Worm (Caenorhabditis elegans) whole organism, L1 larva: ENCODE measurements around the gene Y1B5A.1.

Experiments
- alr-1 ChIP-seq: fragments of 200-800 bp; sonication (Bioruptor generic); optimal IDR thresholded peaks from 2 replicates; lab custom pipeline; 2018; ENCODE audit warnings: borderline replicate concordance, mild to moderate bottlenecking, missing genetic modification characterization, missing compliant biosample characterization
- ama-1 ChIP-seq: fragments of 150-350 bp; optimal IDR thresholded peaks from 2 replicates; lab custom pipeline; 2014
- ets-5 ChIP-seq: fragments of 200-800 bp; sonication (Bioruptor generic); IDR thresholded peaks from 2 replicates; pipeline ENCODE4 v1.3.6; 2022; ENCODE audit warnings: missing genetic modification characterization, missing compliant biosample characterization
- lin-13 ChIP-seq: fragments of 150-350 bp; optimal IDR thresholded peaks from 2 replicates; lab custom pipeline; 2014; ENCODE audit warnings: missing biosample characterization, missing genetic modification reagents, missing genetic modification characterization
- lin-14 ChIP-seq: fragments of 200-800 bp; sonication (Bioruptor generic); optimal IDR thresholded peaks from 2 replicates; lab custom pipeline; 2018; ENCODE audit warnings: mild to moderate bottlenecking, missing genetic modification characterization, moderate library complexity, missing compliant biosample characterization
- lin-39 ChIP-seq: fragments of 150-350 bp; optimal IDR thresholded peaks from 2 replicates; lab custom pipeline; 2014; ENCODE audit warnings: missing biosample characterization, missing genetic modification reagents, missing genetic modification characterization
- nhr-12 ChIP-seq: sonication (generic microtip); optimal IDR thresholded peaks from 2 replicates; lab custom pipeline; 2017; ENCODE audit warnings: missing biosample characterization, missing genetic modification characterization
- nhr-76 ChIP-seq: sonication (generic microtip); optimal IDR thresholded peaks from 2 replicates; lab custom pipeline; 2017; ENCODE audit warnings: missing biosample characterization, missing genetic modification characterization
- skn-1 ChIP-seq: fragments of 150-350 bp; optimal IDR thresholded peaks from 2 replicates; lab custom pipeline; 2014; ENCODE audit warnings: missing biosample characterization, missing genetic modification characterization
- unc-86 ChIP-seq: sonication (generic microtip); optimal IDR thresholded peaks from 2 replicates; lab custom pipeline; 2016; ENCODE audit warnings: missing genetic modification characterization, missing compliant biosample characterization

- TF ChIP-seq nhr-76 (tag; lab: Kevin White, UChicago), result no peak
- TF ChIP-seq lin-14, result peak; percentile 69
- TF ChIP-seq ama-1 (lab: Kevin White, UChicago), result no peak
- no peak for TF ChIP-seq alr-1 (tag; lab: Kevin White, UChicago)
- no peak for TF ChIP-seq ets-5 (GFP tag; lab: Robert Waterston, UW)
- no peak for TF ChIP-seq unc-86 (tag; lab: Kevin White, UChicago)
- no peak for TF ChIP-seq lin-39 (tag; lab: Kevin White, UChicago)
- TF ChIP-seq lin-13, result no peak
- TF ChIP-seq nhr-12 (tag; lab: Kevin White, UChicago), result no peak
- TF ChIP-seq skn-1, result no peak
Measured at ce11 chrX:7100290-7100689, 15.1 kb downstream of the Y1B5A.1 start, which contains the start of gene C36B7.6.
